Worm (Caenorhabditis elegans) whole organism, late embryonic: Measurements from ENCODE around the gene pfut-1.

Source experiments
- C08G9.2 ChIP-seq: sonication (generic microtip); optimal IDR thresholded peaks from 2 replicates; lab custom pipeline; 2016; ENCODE audit warnings: mild to moderate bottlenecking, missing genetic modification characterization, moderate library complexity, missing compliant biosample characterization
- ahr-1 ChIP-seq: sonication (generic microtip); optimal IDR thresholded peaks from 2 replicates; lab custom pipeline; 2016; ENCODE audit warnings: missing genetic modification characterization, missing compliant biosample characterization
- ceh-31 ChIP-seq: sonication (generic microtip); optimal IDR thresholded peaks from 2 replicates; lab custom pipeline; 2016; ENCODE audit warnings: missing genetic modification characterization, missing compliant biosample characterization
- ceh-45 ChIP-seq: fragments of 200-800 bp; sonication (Bioruptor generic); IDR thresholded peaks from 2 replicates; pipeline ENCODE4 v1.3.6; 2022; ENCODE audit warnings: missing genetic modification reagents, missing genetic modification characterization, missing compliant biosample characterization
- ceh-48 ChIP-seq: sonication (generic microtip); optimal IDR thresholded peaks from 2 replicates; lab custom pipeline; 2016; ENCODE audit warnings: missing genetic modification characterization, inconsistent platforms, missing compliant biosample characterization
- ceh-9 ChIP-seq: sonication (generic microtip); optimal IDR thresholded peaks from 2 replicates; lab custom pipeline; 2016; ENCODE audit warnings: mild to moderate bottlenecking, missing genetic modification characterization, inconsistent platforms, missing compliant biosample characterization
- che-1 ChIP-seq: sonication (generic microtip); optimal IDR thresholded peaks from 2 replicates; lab custom pipeline; 2016; ENCODE audit warnings: mild to moderate bottlenecking, missing genetic modification characterization, missing compliant biosample characterization
- dve-1 ChIP-seq: sonication (generic microtip); optimal IDR thresholded peaks from 2 replicates; lab custom pipeline; 2017; ENCODE audit warnings: antibody characterized with exemption, mild to moderate bottlenecking, missing genetic modification characterization, missing compliant biosample characterization
- elt-2 ChIP-seq: sonication (generic microtip); optimal IDR thresholded peaks from 2 replicates; lab custom pipeline; 2016; ENCODE audit warnings: missing genetic modification reagents, missing genetic modification characterization, missing compliant biosample characterization
- elt-4 ChIP-seq: sonication (generic microtip); optimal IDR thresholded peaks from 2 replicates; lab custom pipeline; 2016; ENCODE audit warnings: missing genetic modification characterization, missing compliant biosample characterization
- fkh-10 ChIP-seq: fragments of 150-350 bp; optimal IDR thresholded peaks from 2 replicates; lab custom pipeline; 2014; ENCODE audit warnings: missing biosample characterization, missing genetic modification reagents, missing genetic modification characterization
- hlh-13 ChIP-seq: fragments of 200-800 bp; sonication (Bioruptor generic); optimal IDR thresholded peaks from 2 replicates; lab custom pipeline; 2018; ENCODE audit warnings: mild to moderate bottlenecking, missing genetic modification characterization, missing compliant biosample characterization
- hlh-15 ChIP-seq: sonication (generic microtip); optimal IDR thresholded peaks from 2 replicates; lab custom pipeline; 2016; ENCODE audit warnings: missing genetic modification characterization, missing compliant biosample characterization
- mec-3 ChIP-seq: sonication (generic microtip); optimal IDR thresholded peaks from 2 replicates; lab custom pipeline; 2016; ENCODE audit warnings: borderline replicate concordance, missing genetic modification characterization, missing compliant biosample characterization
- nhr-11 ChIP-seq: fragments of 150-350 bp; optimal IDR thresholded peaks from 2 replicates; lab custom pipeline; 2014; ENCODE audit warnings: missing biosample characterization, missing genetic modification characterization
- npax-4 ChIP-seq: sonication (generic microtip); optimal IDR thresholded peaks from 2 replicates; lab custom pipeline; 2016; ENCODE audit warnings: missing genetic modification characterization, missing compliant biosample characterization
- odd-2 ChIP-seq: sonication (generic microtip); optimal IDR thresholded peaks from 2 replicates; lab custom pipeline; 2017; ENCODE audit warnings: antibody characterized with exemption, mild to moderate bottlenecking, missing genetic modification characterization, missing compliant biosample characterization
- pat-9 ChIP-seq: fragments of 200-800 bp; sonication (Bioruptor generic); optimal IDR thresholded peaks from 2 replicates; lab custom pipeline; 2018; ENCODE audit warnings: mild to moderate bottlenecking, missing genetic modification characterization, moderate library complexity, missing compliant biosample characterization
- pha-2 ChIP-seq: sonication (generic microtip); optimal IDR thresholded peaks from 2 replicates; lab custom pipeline; 2017; ENCODE audit warnings: mild to moderate bottlenecking, missing genetic modification characterization, missing compliant biosample characterization
- pqm-1 ChIP-seq: sonication (generic microtip); optimal IDR thresholded peaks from 2 replicates; lab custom pipeline; 2016; ENCODE audit warnings: missing genetic modification characterization, missing compliant biosample characterization
- rnt-1 ChIP-seq: sonication (generic microtip); optimal IDR thresholded peaks from 2 replicates; lab custom pipeline; 2016; ENCODE audit warnings: missing genetic modification characterization, missing compliant biosample characterization
- sdc-2 ChIP-seq: sonication (generic microtip); optimal IDR thresholded peaks from 2 replicates; lab custom pipeline; 2016; ENCODE audit warnings: missing genotype, missing genetic modification characterization, missing compliant biosample characterization
- tbx-2 ChIP-seq: sonication (generic microtip); optimal IDR thresholded peaks from 2 replicates; lab custom pipeline; 2016; ENCODE audit warnings: missing genetic modification characterization, missing compliant biosample characterization
- tbx-7 ChIP-seq: sonication (generic microtip); optimal IDR thresholded peaks from 2 replicates; lab custom pipeline; 2016; ENCODE audit warnings: missing genotype, missing genetic modification characterization, missing compliant biosample characterization
- ttx-3 ChIP-seq: sonication (generic microtip); optimal IDR thresholded peaks from 2 replicates; lab custom pipeline; 2016; ENCODE audit warnings: missing genetic modification reagents, missing genetic modification characterization, missing compliant biosample characterization
- unc-3 ChIP-seq, 2 experiments: fragments of 200-800 bp in 1 of 2; sonication (Bioruptor generic) in 1 of 2; sonication (generic microtip) in 1 of 2; conservative IDR thresholded peaks in 1 of 2; optimal IDR thresholded peaks in 1 of 2; 2 replicates each; pipeline versions ENCODE4 v1.3.6 to Lab custom; 2016 to 2022; ENCODE audit warnings: missing compliant biosample characterization in 2 of 2, missing genetic modification characterization in 2 of 2, missing genetic modification reagents in 1 of 2
- unc-42 ChIP-seq: sonication (generic microtip); optimal IDR thresholded peaks from 2 replicates; lab custom pipeline; 2016; ENCODE audit warnings: missing genotype, missing genetic modification characterization, missing compliant biosample characterization
- unc-55 ChIP-seq: sonication (generic microtip); optimal IDR thresholded peaks from 2 replicates; lab custom pipeline; 2017; ENCODE audit warnings: missing biosample characterization, missing genetic modification reagents, missing genetic modification characterization

pfut-1 gene

DNA sequence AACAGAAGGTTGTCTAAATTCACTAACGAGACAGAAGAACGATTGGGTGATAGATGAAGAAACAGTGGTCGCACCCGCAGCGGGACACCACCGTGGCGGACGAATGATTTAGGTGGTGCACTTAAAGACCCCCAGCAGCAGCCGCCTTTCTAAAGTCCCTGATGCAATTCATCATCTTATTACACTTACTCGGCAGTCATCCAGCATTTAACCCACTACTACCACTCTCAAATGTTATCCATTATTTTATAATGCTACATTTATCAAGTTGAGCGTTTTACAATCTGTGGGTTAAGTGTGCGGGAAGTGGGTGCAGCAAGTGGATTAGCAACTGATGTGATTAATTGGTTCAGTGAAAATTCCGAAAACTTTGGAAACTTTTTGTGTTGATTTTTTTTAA is 24.6 kb downstream of the pfut-1 start:
- TF ChIP-seq rnt-1: peak; percentile 40
- TF ChIP-seq unc-55 (GFP tag; lab: Kevin White, UChicago): peak; percentile 79
- TF ChIP-seq odd-2 (tag; lab: Kevin White, UChicago): no peak
- TF ChIP-seq unc-42 (tag; lab: Kevin White, UChicago): peak; percentile 44
- TF ChIP-seq, all 69 proteins: peak for 3

DNA sequence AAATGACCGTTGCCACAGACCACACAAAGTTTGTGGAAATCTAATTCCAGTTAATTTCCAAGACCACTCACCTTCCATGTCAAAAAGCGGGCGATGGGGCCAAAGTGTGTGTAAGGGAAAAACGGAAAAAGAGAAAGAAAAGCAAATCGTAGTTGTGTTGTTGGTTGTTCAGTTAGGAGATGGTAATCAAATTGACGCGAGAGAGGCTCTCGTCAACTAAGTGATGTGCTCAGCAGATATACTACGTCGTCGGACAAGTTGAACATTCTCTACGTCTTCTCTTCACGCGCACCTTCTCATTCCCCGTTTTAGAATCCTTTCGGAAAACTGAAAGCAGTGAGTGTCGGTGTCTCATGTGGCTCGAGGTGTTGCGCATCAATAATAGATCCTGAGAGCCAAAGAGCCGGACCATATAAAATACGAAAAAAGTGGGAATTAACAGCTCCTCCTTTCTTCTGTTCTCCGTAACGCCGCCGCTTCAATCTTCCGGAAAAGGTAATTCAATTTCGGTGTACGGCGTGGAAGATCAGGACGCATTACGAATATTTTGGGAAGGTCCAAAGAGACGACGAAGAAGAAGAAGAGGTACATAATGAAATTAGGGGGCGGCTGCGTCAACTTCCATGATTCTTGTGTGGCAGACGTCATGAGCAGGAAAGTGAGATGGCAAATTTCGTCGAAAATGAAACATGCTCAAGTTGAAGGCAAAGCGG is 25.9 kb downstream of the pfut-1 start:
- TF ChIP-seq unc-3 (GFP tag; conservative IDR thresholded peaks at IDR 0.05; lab: Robert Waterston, UW): no peak
- no peak for TF ChIP-seq unc-3 (tag; optimal IDR thresholded peaks at IDR 0.05; lab: Kevin White, UChicago)
- TF ChIP-seq ceh-31: peak; percentile 28
- TF ChIP-seq che-1 (tag; lab: Kevin White, UChicago): no peak
- no peak for TF ChIP-seq sdc-2 (tag; lab: Kevin White, UChicago)
- peak; percentile 23 for TF ChIP-seq fkh-10
- TF ChIP-seq pqm-1 (tag; lab: Kevin White, UChicago): no peak
- no peak for TF ChIP-seq pha-2 (tag; lab: Kevin White, UChicago)
- peak; percentile 94 for TF ChIP-seq unc-42 (tag; lab: Kevin White, UChicago)
- no peak for TF ChIP-seq hlh-15 (tag; lab: Kevin White, UChicago)

DNA sequence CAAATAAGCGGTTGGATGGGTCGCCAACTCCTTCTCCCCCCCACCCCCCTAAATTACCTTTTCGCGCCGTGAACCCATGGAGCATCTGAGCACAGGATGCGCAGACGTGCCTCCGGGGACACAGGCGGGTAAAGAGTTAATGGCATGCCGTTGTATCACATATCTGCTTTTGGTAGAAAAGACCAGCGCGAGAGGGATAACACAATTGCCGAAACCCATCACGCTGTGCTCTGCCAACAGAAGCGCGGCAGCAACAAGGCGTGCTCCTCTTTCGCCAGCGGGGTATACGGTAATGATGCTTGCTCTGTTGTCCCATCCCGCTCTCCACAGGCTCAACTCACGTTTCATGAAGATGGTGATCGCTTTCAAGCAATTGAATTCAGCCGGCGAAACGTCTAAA is 31.7 kb downstream of the pfut-1 start:
- TF ChIP-seq unc-42 (tag; lab: Kevin White, UChicago) (peak; percentile 60), tbx-2 (tag; lab: Kevin White, UChicago) (no peak), ceh-31 (peak; percentile 10)

DNA sequence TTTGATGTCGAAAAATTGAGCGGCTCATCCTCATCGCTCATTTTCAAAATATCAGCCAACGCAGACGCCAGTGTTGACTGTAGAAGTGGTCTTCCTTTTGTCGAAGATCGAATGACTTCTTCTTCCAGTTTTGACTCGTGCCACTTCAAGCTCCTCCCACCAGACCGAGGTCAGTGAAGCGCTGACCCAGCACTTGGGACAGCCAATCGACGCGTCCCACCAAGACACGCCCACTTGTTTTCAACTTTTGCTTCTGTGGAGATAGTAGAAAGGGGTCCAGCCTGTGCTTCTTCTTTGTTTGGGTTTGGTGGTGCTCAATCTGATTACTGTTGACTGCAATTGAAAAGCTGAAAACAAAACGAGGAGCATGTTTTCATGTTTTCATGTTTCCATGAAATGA is 33.6 kb downstream of the pfut-1 start, which contains the start of gene fax-1:
Gene fax-1 (minus strand): TSS at position 101 of the 400 bp plus-strand sequence.
- peak; percentile 7 for TF ChIP-seq unc-42 (tag; lab: Kevin White, UChicago)
- no peak for TF ChIP-seq npax-4 (tag; lab: Kevin White, UChicago)

DNA sequence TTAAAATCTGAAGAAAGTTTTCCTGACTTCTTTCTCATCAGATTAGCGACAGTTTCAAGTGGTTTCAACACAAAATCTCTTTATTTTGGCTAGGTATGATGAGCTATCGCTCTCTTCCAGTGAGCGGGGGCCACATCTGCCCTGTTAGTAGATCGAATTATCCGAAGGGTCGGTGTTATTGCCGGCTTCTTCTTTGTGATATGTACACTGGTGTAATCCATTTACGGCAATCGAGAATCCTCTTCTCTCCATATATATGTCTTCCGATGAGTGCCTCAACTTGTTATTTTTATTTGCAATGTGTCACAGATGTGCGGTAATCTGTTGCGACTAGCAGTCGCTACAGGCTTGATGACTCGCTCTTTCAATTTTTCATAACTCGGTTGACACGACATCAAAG is 36.7 kb downstream of the pfut-1 start:
- TF ChIP-seq C08G9.2 (no peak), tbx-7 (tag; lab: Kevin White, UChicago) (no peak), ceh-45 (GFP tag; lab: Robert Waterston, UW) (no peak), ceh-48 (tag; lab: Kevin White, UChicago) (no peak), unc-42 (tag; lab: Kevin White, UChicago) (peak; percentile 75), nhr-11 (tag; lab: Kevin White, UChicago) (no peak), ahr-1 (tag; lab: Kevin White, UChicago) (no peak), fkh-10 (no peak)

DNA sequence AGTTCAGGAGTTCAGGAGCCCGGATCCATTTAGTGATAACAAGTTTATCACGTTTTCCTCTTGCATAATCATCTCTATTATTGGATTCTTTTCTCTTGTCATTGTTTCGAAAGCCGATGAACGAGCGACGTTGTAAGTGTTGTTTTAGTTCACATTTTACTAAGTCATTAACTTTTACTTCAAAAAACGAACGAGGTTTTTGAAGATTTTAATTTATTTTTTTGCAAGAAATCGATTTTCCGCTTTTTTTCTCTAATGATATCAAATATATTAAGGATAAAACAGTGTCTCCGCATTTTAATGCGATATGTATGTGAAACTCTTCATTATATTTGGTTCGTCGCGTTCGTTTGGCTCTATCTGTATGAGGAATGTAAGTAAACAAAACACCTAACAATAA is 39.2 kb downstream of the pfut-1 start, which contains the start of gene F28B4.1:
Gene F28B4.1 (plus strand): TSS at position 301 of the 400 bp plus-strand sequence.
- TF ChIP-seq unc-55 (GFP tag; lab: Kevin White, UChicago) (no peak), elt-2 (tag; lab: Kevin White, UChicago) (no peak), ttx-3 (tag; lab: Kevin White, UChicago) (no peak), elt-4 (tag; lab: Kevin White, UChicago) (no peak), ceh-48 (tag; lab: Kevin White, UChicago) (no peak), dve-1 (tag; lab: Kevin White, UChicago) (no peak), fkh-10 (no peak), ceh-9 (no peak), pat-9 (tag; lab: Kevin White, UChicago) (no peak), mec-3 (tag; lab: Kevin White, UChicago) (no peak), hlh-13 (no peak), unc-3 (GFP tag; conservative IDR thresholded peaks at IDR 0.05; lab: Robert Waterston, UW) (no peak), unc-3 (tag; optimal IDR thresholded peaks at IDR 0.05; lab: Kevin White, UChicago) (no peak), npax-4 (tag; lab: Kevin White, UChicago) (no peak)
